Worm (Caenorhabditis elegans) whole organism, L2 larva: ENCODE measurements around the gene C12D8.21.
A peak's percentile ranks its signal among the peaks of the same experiment; 100 is the strongest.

Experiments used
- C34F6.9 ChIP-seq: fragments of 150-350 bp; optimal IDR thresholded peaks from 2 replicates; lab custom pipeline; 2014; ENCODE audit warnings: missing biosample characterization, missing genetic modification characterization
- F13H6.1 ChIP-seq: sonication (generic microtip); optimal IDR thresholded peaks from 2 replicates; lab custom pipeline; 2016; ENCODE audit warnings: missing genetic modification characterization, missing compliant biosample characterization
- Y55F3AM.14 ChIP-seq: fragments of 200-800 bp; sonication (Bioruptor generic); optimal IDR thresholded peaks from 2 replicates; lab custom pipeline; 2018; ENCODE audit warnings: mild to moderate bottlenecking, missing genetic modification characterization, missing compliant biosample characterization
- alr-1 ChIP-seq: fragments of 150-350 bp; optimal IDR thresholded peaks from 2 replicates; lab custom pipeline; 2014; ENCODE audit warnings: missing biosample characterization, missing genetic modification characterization
- aly-2 ChIP-seq: fragments of 150-350 bp; optimal IDR thresholded peaks from 2 replicates; lab custom pipeline; 2014; ENCODE audit warnings: missing biosample characterization, missing genetic modification characterization
- ama-1 ChIP-seq: fragments of 150-350 bp; optimal IDR thresholded peaks from 2 replicates; lab custom pipeline; 2018; ENCODE audit warnings: inconsistent platforms
- blmp-1 ChIP-seq: sonication (generic microtip); optimal IDR thresholded peaks from 2 replicates; lab custom pipeline; 2017; ENCODE audit warnings: missing genetic modification characterization, mild to moderate bottlenecking, missing compliant biosample characterization, antibody characterized with exemption, moderate library complexity; ENCODE audit not compliant: insufficient read depth
- ceh-16 ChIP-seq: fragments of 150-350 bp; optimal IDR thresholded peaks from 2 replicates; lab custom pipeline; 2014; ENCODE audit warnings: missing biosample characterization, missing genetic modification characterization
- ceh-82 ChIP-seq: fragments of 150-350 bp; optimal IDR thresholded peaks from 2 replicates; lab custom pipeline; 2014; ENCODE audit warnings: missing biosample characterization, missing genetic modification characterization
- crh-2 ChIP-seq: sonication (generic microtip); optimal IDR thresholded peaks from 2 replicates; lab custom pipeline; 2017; ENCODE audit warnings: missing biosample characterization, missing genetic modification characterization
- dmd-4 ChIP-seq: sonication (generic microtip); optimal IDR thresholded peaks from 2 replicates; lab custom pipeline; 2017; ENCODE audit warnings: missing biosample characterization, missing genetic modification characterization
- egl-27 ChIP-seq: sonication (generic microtip); optimal IDR thresholded peaks from 3 replicates; lab custom pipeline; 2017; ENCODE audit warnings: missing biosample characterization, missing genetic modification reagents, missing genetic modification characterization
- elt-1 ChIP-seq: fragments of 150-350 bp; optimal IDR thresholded peaks from 2 replicates; lab custom pipeline; 2014; ENCODE audit warnings: missing biosample characterization, missing genetic modification characterization
- elt-3 ChIP-seq: sonication (generic microtip); optimal IDR thresholded peaks from 2 replicates; lab custom pipeline; 2017; ENCODE audit warnings: missing biosample characterization, missing genetic modification characterization
- fos-1 ChIP-seq: fragments of 150-350 bp; optimal IDR thresholded peaks from 2 replicates; lab custom pipeline; 2014; ENCODE audit warnings: missing biosample characterization, missing genetic modification characterization
- gmeb-1 ChIP-seq: fragments of 150-350 bp; optimal IDR thresholded peaks from 2 replicates; lab custom pipeline; 2014; ENCODE audit warnings: missing biosample characterization, missing genetic modification characterization
- lin-11 ChIP-seq: fragments of 150-350 bp; sonication (generic microtip); optimal IDR thresholded peaks from 2 replicates; lab custom pipeline; 2014; ENCODE audit warnings: missing biosample characterization, missing genetic modification characterization, inconsistent platforms, mixed read lengths
- lin-13 ChIP-seq: fragments of 150-350 bp; optimal IDR thresholded peaks from 2 replicates; lab custom pipeline; 2014; ENCODE audit warnings: missing biosample characterization, missing genetic modification reagents, missing genetic modification characterization
- lin-39 ChIP-seq: fragments of 150-350 bp; optimal IDR thresholded peaks from 2 replicates; lab custom pipeline; 2014; ENCODE audit warnings: missing biosample characterization, missing genetic modification reagents, missing genetic modification characterization
- lsy-2 ChIP-seq, 2 experiments: fragments of 150-350 bp in 1 of 2; sonication (generic microtip) in 1 of 2; optimal IDR thresholded peaks; 2 replicates each; lab custom pipeline; 2014 to 2017; ENCODE audit warnings: missing biosample characterization in 2 of 2, missing genetic modification characterization in 2 of 2
- mab-5 ChIP-seq: fragments of 150-350 bp; optimal IDR thresholded peaks from 2 replicates; lab custom pipeline; 2014; ENCODE audit warnings: missing biosample characterization, missing genetic modification characterization
- mbf-1 ChIP-seq: sonication (generic microtip); optimal IDR thresholded peaks from 2 replicates; lab custom pipeline; 2017; ENCODE audit warnings: missing biosample characterization, missing genetic modification characterization
- mdl-1 ChIP-seq, 2 experiments: fragments of 150-350 bp in 1 of 2; sonication (generic microtip) in 1 of 2; optimal IDR thresholded peaks; 2 replicates each; lab custom pipeline; 2017; ENCODE audit warnings: missing biosample characterization in 2 of 2, missing genetic modification characterization in 2 of 2
- nhr-10 ChIP-seq: sonication (generic microtip); optimal IDR thresholded peaks from 2 replicates; lab custom pipeline; 2017; ENCODE audit warnings: missing biosample characterization, missing genetic modification characterization
- nhr-11 ChIP-seq: fragments of 150-350 bp; optimal IDR thresholded peaks from 2 replicates; lab custom pipeline; 2014; ENCODE audit warnings: missing biosample characterization, missing genetic modification characterization
- nhr-129 ChIP-seq: fragments of 150-350 bp; optimal IDR thresholded peaks from 2 replicates; lab custom pipeline; 2014; ENCODE audit warnings: missing biosample characterization, missing genetic modification characterization
- nhr-21 ChIP-seq: fragments of 150-350 bp; optimal IDR thresholded peaks from 2 replicates; lab custom pipeline; 2014; ENCODE audit warnings: missing biosample characterization, missing genetic modification characterization
- nhr-237 ChIP-seq: fragments of 150-350 bp; optimal IDR thresholded peaks from 2 replicates; lab custom pipeline; 2014; ENCODE audit warnings: missing biosample characterization, missing genetic modification characterization
- nhr-25 ChIP-seq: fragments of 150-350 bp; sonication (generic microtip); optimal IDR thresholded peaks from 3 replicates; lab custom pipeline; 2014; ENCODE audit warnings: missing biosample characterization, missing genetic modification characterization
- nhr-6 ChIP-seq: fragments of 150-350 bp; optimal IDR thresholded peaks from 2 replicates; lab custom pipeline; 2014; ENCODE audit warnings: missing biosample characterization, missing genetic modification characterization
- nhr-77 ChIP-seq: fragments of 150-350 bp; optimal IDR thresholded peaks from 2 replicates; lab custom pipeline; 2014; ENCODE audit warnings: missing biosample characterization, missing genetic modification characterization
- peb-1 ChIP-seq: fragments of 150-350 bp; optimal IDR thresholded peaks from 2 replicates; lab custom pipeline; 2014; ENCODE audit warnings: missing biosample characterization, missing genetic modification characterization
- sem-4 ChIP-seq: fragments of 150-350 bp; optimal IDR thresholded peaks from 2 replicates; lab custom pipeline; 2014; ENCODE audit warnings: missing biosample characterization, missing genetic modification reagents, missing genetic modification characterization
- skn-1 ChIP-seq: sonication (generic microtip); optimal IDR thresholded peaks from 2 replicates; lab custom pipeline; 2017; ENCODE audit warnings: missing biosample characterization, missing genetic modification characterization
- sma-9 ChIP-seq, 2 experiments: fragments of 150-350 bp in 1 of 2; sonication (generic microtip) in 1 of 2; optimal IDR thresholded peaks; 2 replicates each; lab custom pipeline; 2014 to 2016; ENCODE audit warnings: missing genetic modification characterization in 2 of 2, mild to moderate bottlenecking in 1 of 2, missing biosample characterization in 1 of 2, missing compliant biosample characterization in 1 of 2, missing genetic modification reagents in 1 of 2, moderate library complexity in 1 of 2
- snpc-4 ChIP-seq: fragments of 150-350 bp; optimal IDR thresholded peaks from 2 replicates; lab custom pipeline; 2014; ENCODE audit warnings: missing biosample characterization, missing genetic modification characterization
- unc-55 ChIP-seq: fragments of 150-350 bp; sonication (generic microtip); optimal IDR thresholded peaks from 3 replicates; lab custom pipeline; 2014; ENCODE audit warnings: missing biosample characterization, missing genetic modification reagents, missing genetic modification characterization
- unc-62 ChIP-seq: fragments of 150-350 bp; optimal IDR thresholded peaks from 2 replicates; lab custom pipeline; 2014; ENCODE audit warnings: missing biosample characterization, missing genetic modification reagents, missing genetic modification characterization
- ztf-1 ChIP-seq: fragments of 200-800 bp; sonication (Bioruptor generic); conservative IDR thresholded peaks from 2 replicates; pipeline ENCODE4 v1.3.6; 2022; ENCODE audit warnings: missing genetic modification characterization, missing compliant biosample characterization
- ztf-4 ChIP-seq: fragments of 150-350 bp; optimal IDR thresholded peaks from 2 replicates; lab custom pipeline; 2014; ENCODE audit warnings: missing biosample characterization, missing genetic modification characterization

The C12D8.21 gene

ce11 chrV:10249515-10249914 lies 8.5 kb upstream of the C12D8.21 start:
- TF ChIP-seq elt-3 (tag; lab: Kevin White, UChicago) = no peak

- TF ChIP-seq lin-11 (tag; lab: Kevin White, UChicago) = no peak
Measured at ce11 chrV:10248255-10248979, 7.4 kb upstream of the C12D8.21 start, which contains the start of gene akt-1. TSS of gene akt-1 (plus strand) at chrV:10248905.

- TF ChIP-seq nhr-237 (tag; lab: Kevin White, UChicago) (no peak), egl-27 (no peak), lin-13 (GFP tag; lab: Kevin White, UChicago) (no peak), ztf-1 (no peak), lin-39 (tag; lab: Kevin White, UChicago) (no peak), snpc-4 (tag; lab: Kevin White, UChicago) (no peak), mdl-1 (tag; optimal IDR thresholded peaks at IDR 0.05; lab: Kevin White, UChicago) (no peak), mab-5 (tag; lab: Kevin White, UChicago) (no peak), C34F6.9 (tag; lab: Kevin White, UChicago) (peak; percentile 37), nhr-21 (no peak), ceh-82 (no peak), nhr-129 (tag; lab: Kevin White, UChicago) (peak; percentile 32), mbf-1 (tag; lab: Kevin White, UChicago) (no peak), Y55F3AM.14 (GFP tag; lab: Kevin White, UChicago) (no peak), aly-2 (tag; lab: Kevin White, UChicago) (no peak), lsy-2 (tag; optimal IDR thresholded peaks at IDR 0.05; lab: Kevin White, UChicago) (peak in 1 of 2 experiments; percentile 38), elt-3 (tag; lab: Kevin White, UChicago) (no peak)
Measured at ce11 chrV:10247673-10248239, 6.8 kb upstream of the C12D8.21 start.

ce11 chrV:10246967-10247366 lies 6.0 kb upstream of the C12D8.21 start:
- TF ChIP-seq skn-1 (tag; lab: Kevin White, UChicago) = no peak
- TF ChIP-seq mbf-1 (tag; lab: Kevin White, UChicago) = no peak
- TF ChIP-seq ceh-16 (tag; lab: Kevin White, UChicago) = no peak
- peak; percentile 0 for TF ChIP-seq sma-9 (GFP tag; optimal IDR thresholded peaks at IDR 0.05; lab: Kevin White, UChicago)
- no peak for TF ChIP-seq sma-9 (tag; optimal IDR thresholded peaks at IDR 0.05; lab: Kevin White, UChicago)
- TF ChIP-seq ztf-1 = no peak
- no peak for TF ChIP-seq nhr-10 (tag; lab: Kevin White, UChicago)
- no peak for TF ChIP-seq elt-1 (tag; lab: Kevin White, UChicago)
- no peak for TF ChIP-seq unc-62
- no peak for TF ChIP-seq fos-1
- TF ChIP-seq unc-55 (GFP tag; lab: Kevin White, UChicago) = no peak
- TF ChIP-seq mab-5 (tag; lab: Kevin White, UChicago) = no peak
- TF ChIP-seq elt-3 (tag; lab: Kevin White, UChicago) = no peak
- TF ChIP-seq blmp-1 (tag; lab: Kevin White, UChicago) = no peak
- TF ChIP-seq nhr-237 (tag; lab: Kevin White, UChicago) = no peak
- TF ChIP-seq F13H6.1 (tag; lab: Kevin White, UChicago) = no peak
- TF ChIP-seq gmeb-1 (tag; lab: Kevin White, UChicago) = no peak
- peak in 1 of 2 experiments; percentile 15 for TF ChIP-seq mdl-1 (tag; optimal IDR thresholded peaks at IDR 0.05; lab: Kevin White, UChicago)

- TF ChIP-seq Y55F3AM.14 (GFP tag; lab: Kevin White, UChicago) (no peak), crh-2 (tag; lab: Kevin White, UChicago) (peak; percentile 68), C34F6.9 (tag; lab: Kevin White, UChicago) (peak; percentile 79), elt-1 (tag; lab: Kevin White, UChicago) (no peak), peb-1 (no peak), lin-39 (tag; lab: Kevin White, UChicago) (no peak), alr-1 (tag; lab: Kevin White, UChicago) (no peak), aly-2 (tag; lab: Kevin White, UChicago) (no peak), nhr-11 (tag; lab: Kevin White, UChicago) (no peak), ztf-4 (tag; lab: Kevin White, UChicago) (peak; percentile 29), nhr-6 (tag; lab: Kevin White, UChicago) (peak; percentile 47), snpc-4 (tag; lab: Kevin White, UChicago) (no peak), sem-4 (tag; lab: Kevin White, UChicago) (no peak), nhr-21 (peak; percentile 46), blmp-1 (tag; lab: Kevin White, UChicago) (no peak), nhr-129 (tag; lab: Kevin White, UChicago) (peak; percentile 88), dmd-4 (tag; lab: Kevin White, UChicago) (no peak), nhr-77 (tag; lab: Kevin White, UChicago) (no peak), nhr-25 (tag; lab: Kevin White, UChicago) (no peak), elt-3 (tag; lab: Kevin White, UChicago) (no peak), mdl-1 (tag; optimal IDR thresholded peaks at IDR 0.05; lab: Kevin White, UChicago) (peak; percentile 72 to 94), gmeb-1 (tag; lab: Kevin White, UChicago) (no peak), ceh-82 (no peak), mab-5 (tag; lab: Kevin White, UChicago) (no peak), unc-62 (no peak), sma-9 (GFP tag; optimal IDR thresholded peaks at IDR 0.05; lab: Kevin White, UChicago) (peak; percentile 67), sma-9 (tag; optimal IDR thresholded peaks at IDR 0.05; lab: Kevin White, UChicago) (no peak), ama-1 (lab: Kevin White, UChicago) (no peak)
Measured at ce11 chrV:10246443-10246885, 5.5 kb upstream of the C12D8.21 start.
